Worm (Caenorhabditis elegans): Measurements from ENCODE around the gene cyn-11.

cyn-11 gene

ce11 chrII:8744555-8745448 lies 28.7 kb upstream of the cyn-11 start:
- TF ChIP-seq ceh-28 (tag; optimal IDR thresholded peaks at IDR 0.05) (no peak), nhr-12 (tag; optimal IDR thresholded peaks at IDR 0.05) (no peak), unc-62 (GFP tag; optimal IDR thresholded peaks at IDR 0.05) (no peak), ama-1 (optimal IDR thresholded peaks at IDR 0.05) (peak; percentile 96), skn-1 (tag; optimal IDR thresholded peaks at IDR 0.05) (no peak), fos-1 (tag; optimal IDR thresholded peaks at IDR 0.05) (no peak), ceh-82 (tag; optimal IDR thresholded peaks at IDR 0.05) (no peak), ceh-9 (tag; optimal IDR thresholded peaks at IDR 0.05) (no peak), elt-2 (tag; optimal IDR thresholded peaks at IDR 0.05) (peak; percentile 24), zag-1 (tag; optimal IDR thresholded peaks at IDR 0.05) (no peak), ceh-16 (tag; optimal IDR thresholded peaks at IDR 0.05) (no peak), nhr-237 (tag; optimal IDR thresholded peaks at IDR 0.05) (no peak), lin-15B (tag; optimal IDR thresholded peaks at IDR 0.05) (no peak), nhr-67 (tag; optimal IDR thresholded peaks at IDR 0.05) (no peak), ztf-11 (tag; optimal IDR thresholded peaks at IDR 0.05) (no peak), nfya-1 (tag; optimal IDR thresholded peaks at IDR 0.05; ENCODE audit: insufficient read depth) (peak; percentile 37), hmg-11 (tag; optimal IDR thresholded peaks at IDR 0.05) (no peak), nhr-77 (tag; optimal IDR thresholded peaks at IDR 0.05) (no peak), nhr-25 (tag; optimal IDR thresholded peaks at IDR 0.05) (peak; percentile 85), jun-1 (tag; optimal IDR thresholded peaks at IDR 0.05) (peak; percentile 20), nhr-23 (tag; optimal IDR thresholded peaks at IDR 0.05) (peak; percentile 67), ztf-4 (tag; optimal IDR thresholded peaks at IDR 0.05) (peak; percentile 4), nhr-43 (tag; optimal IDR thresholded peaks at IDR 0.05; ENCODE audit: poor library complexity, severe bottlenecking) (peak; percentile 36), fkh-2 (tag; optimal IDR thresholded peaks at IDR 0.05) (no peak), sea-2 (GFP tag; optimal IDR thresholded peaks at IDR 0.05) (no peak), aly-2 (tag; optimal IDR thresholded peaks at IDR 0.05) (no peak), pqm-1 (tag; optimal IDR thresholded peaks at IDR 0.05) (peak; percentile 3), nhr-28 (tag; optimal IDR thresholded peaks at IDR 0.05) (no peak), pha-4 (tag; optimal IDR thresholded peaks at IDR 0.05) (peak; percentile 41), lin-39 (tag; optimal IDR thresholded peaks at IDR 0.05) (peak; percentile 47), unc-39 (tag; optimal IDR thresholded peaks at IDR 0.05) (no peak), mdl-1 (tag; optimal IDR thresholded peaks at IDR 0.05) (peak; percentile 14), elt-1 (tag; optimal IDR thresholded peaks at IDR 0.05) (no peak)

ce11 chrII:8743379-8744173 lies 27.5 kb upstream of the cyn-11 start, which contains the start of gene mak-1:
mak-1 (plus strand) TSS chrII:8744071.
- peak; percentile 55 for TF ChIP-seq nhr-25 (tag; optimal IDR thresholded peaks at IDR 0.05)
- TF ChIP-seq lin-15B (tag; optimal IDR thresholded peaks at IDR 0.05) = no peak
- TF ChIP-seq lin-39 (tag; optimal IDR thresholded peaks at IDR 0.05) = peak; percentile 30
- peak; percentile 94 for TF ChIP-seq ama-1 (optimal IDR thresholded peaks at IDR 0.05)
- TF ChIP-seq nfya-1 (tag; optimal IDR thresholded peaks at IDR 0.05; ENCODE audit: insufficient read depth) = peak; percentile 76
- no peak for TF ChIP-seq aly-2 (tag; optimal IDR thresholded peaks at IDR 0.05)
- no peak for TF ChIP-seq skn-1 (tag; optimal IDR thresholded peaks at IDR 0.05)
- no peak for TF ChIP-seq ceh-9 (tag; optimal IDR thresholded peaks at IDR 0.05)
- peak; percentile 90 for TF ChIP-seq elt-2 (tag; optimal IDR thresholded peaks at IDR 0.05)
- TF ChIP-seq nhr-43 (tag; optimal IDR thresholded peaks at IDR 0.05; ENCODE audit: poor library complexity, severe bottlenecking) = peak; percentile 65
- peak; percentile 17 for TF ChIP-seq nhr-23 (tag; optimal IDR thresholded peaks at IDR 0.05)
- TF ChIP-seq pqm-1 (tag; optimal IDR thresholded peaks at IDR 0.05) = peak; percentile 46
- TF ChIP-seq jun-1 (tag; optimal IDR thresholded peaks at IDR 0.05) = peak; percentile 75

- TF ChIP-seq elt-2 (tag; optimal IDR thresholded peaks at IDR 0.05) (no peak), lin-15B (tag; optimal IDR thresholded peaks at IDR 0.05) (peak; percentile 21)
Measured at ce11 chrII:8742972-8743371, 26.9 kb upstream of the cyn-11 start.
